Worm (Caenorhabditis elegans): ENCODE data around the gene irld-6.

Gene irld-6

DNA sequence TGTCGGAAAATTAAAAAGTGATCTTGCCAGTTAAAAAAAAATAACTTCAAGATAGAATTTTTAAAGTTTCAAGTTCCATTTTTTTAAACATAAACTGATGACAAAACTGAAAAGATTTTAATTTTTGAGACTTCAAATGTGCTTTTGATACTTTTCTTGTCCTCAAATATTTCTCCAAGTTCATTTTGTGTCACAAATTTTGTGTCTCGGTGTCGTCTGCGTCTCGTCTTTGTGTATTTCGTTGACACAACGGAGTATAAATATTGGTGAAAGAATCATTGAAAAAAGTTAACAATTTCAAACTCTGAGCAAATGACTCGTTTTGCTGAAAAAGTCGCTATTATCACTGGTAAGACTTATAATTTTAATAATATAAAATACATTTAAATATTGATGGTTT lies 27.4 kb upstream of the irld-6 start, which contains the start of gene D1054.8:
Gene D1054.8 (plus strand): TSS at position 301 of the 400 bp plus-strand sequence.
- no peak for TF ChIP-seq nhr-10 (tag; optimal IDR thresholded peaks at IDR 0.05)
- TF ChIP-seq lin-39 (tag; optimal IDR thresholded peaks at IDR 0.05), result no peak

DNA sequence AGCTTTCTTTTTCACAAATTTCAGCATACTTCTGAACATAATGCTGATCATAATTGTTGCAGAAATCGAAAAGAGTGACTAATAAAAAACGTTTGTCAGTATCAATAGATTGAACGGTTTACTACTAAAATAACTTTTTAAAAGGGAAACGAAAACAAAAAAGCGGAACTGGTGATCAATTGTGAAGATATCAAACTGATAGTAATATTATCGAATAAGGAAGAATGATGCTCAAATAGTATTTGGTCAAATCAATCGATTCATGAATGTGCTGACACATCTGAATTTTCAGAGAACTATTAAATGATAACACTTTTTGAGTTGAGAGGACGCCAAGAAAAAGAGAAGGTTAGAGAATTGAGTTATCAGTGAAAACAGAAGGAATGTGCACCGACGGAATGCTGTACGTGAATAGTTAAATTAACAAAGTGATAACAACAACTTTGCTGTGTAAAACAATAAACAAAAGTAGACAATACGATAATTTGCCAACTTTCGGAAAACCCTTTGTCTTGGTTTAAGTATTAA lies 20.0 kb upstream of the irld-6 start, which contains the start of gene D1054.5:
Gene D1054.5 (minus strand): TSS at position 51 of the 528 bp plus-strand sequence.
- TF ChIP-seq ceh-82 (tag; optimal IDR thresholded peaks at IDR 0.05) (no peak), gmeb-1 (tag; optimal IDR thresholded peaks at IDR 0.05) (peak; percentile 1), nhr-21 (tag; optimal IDR thresholded peaks at IDR 0.05) (no peak), R02D3.7 (tag; optimal IDR thresholded peaks at IDR 0.05) (no peak), crh-2 (tag; optimal IDR thresholded peaks at IDR 0.05) (peak; percentile 45), sma-9 (GFP tag; optimal IDR thresholded peaks at IDR 0.05) (peak; percentile 83), sma-9 (tag; optimal IDR thresholded peaks at IDR 0.05) (no peak), fos-1 (tag; optimal IDR thresholded peaks at IDR 0.05) (peak; percentile 92)

DNA sequence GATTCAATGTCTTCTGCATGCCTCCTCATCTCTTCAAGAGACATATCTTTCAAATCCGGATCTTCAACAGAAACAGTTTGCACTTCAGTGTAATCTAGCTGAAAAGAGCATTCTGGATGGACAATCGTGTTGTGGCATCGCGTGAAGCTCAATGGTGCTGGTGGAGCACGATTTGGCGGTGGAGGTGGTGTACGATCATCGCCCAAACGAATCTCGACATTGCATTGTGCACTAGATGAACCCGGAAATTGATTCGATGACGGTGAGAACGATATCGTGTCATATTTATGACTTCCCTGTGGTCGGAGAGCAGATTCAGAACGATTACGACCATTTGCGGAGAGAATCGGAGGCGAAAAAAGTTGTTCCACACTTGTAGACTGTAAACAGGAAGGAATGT lies 16.6 kb upstream of the irld-6 start:
- TF ChIP-seq sma-9 (GFP tag; optimal IDR thresholded peaks at IDR 0.05), result no peak
- no peak for TF ChIP-seq sma-9 (tag; optimal IDR thresholded peaks at IDR 0.05)
- no peak for TF ChIP-seq ZK546.5 (tag; optimal IDR thresholded peaks at IDR 0.05)
- no peak for TF ChIP-seq mab-5 (tag; optimal IDR thresholded peaks at IDR 0.05)
- TF ChIP-seq fos-1 (tag; optimal IDR thresholded peaks at IDR 0.05), result no peak
- no peak for TF ChIP-seq nhr-6 (tag; optimal IDR thresholded peaks at IDR 0.05)
- TF ChIP-seq nhr-11 (tag; optimal IDR thresholded peaks at IDR 0.05), result no peak
- no peak for TF ChIP-seq peb-1 (tag; optimal IDR thresholded peaks at IDR 0.05)
- TF ChIP-seq egl-27 (tag; optimal IDR thresholded peaks at IDR 0.05), result no peak
- no peak for TF ChIP-seq ztf-11 (tag; optimal IDR thresholded peaks at IDR 0.05)
- TF ChIP-seq blmp-1 (tag; optimal IDR thresholded peaks at IDR 0.05; ENCODE audit: insufficient read depth), result no peak

DNA sequence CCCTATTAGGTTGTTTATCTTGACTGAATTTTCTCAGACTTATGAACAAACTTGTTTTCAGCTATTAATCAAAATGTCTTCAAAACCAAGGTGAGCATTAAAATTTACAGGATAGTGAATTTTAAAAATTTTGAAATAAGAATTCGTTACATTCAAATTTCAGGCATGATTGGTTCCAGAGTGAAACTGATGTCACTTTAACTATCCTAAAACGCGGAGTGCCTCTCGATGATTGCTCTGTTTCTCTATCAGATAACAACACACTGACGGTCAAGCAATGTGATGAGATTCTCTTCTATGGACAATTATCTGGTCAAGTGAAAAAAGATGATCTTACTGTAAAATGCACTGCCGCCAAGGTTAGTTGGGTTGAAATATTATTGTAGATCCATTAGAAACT lies 14.8 kb upstream of the irld-6 start, which contains the start of gene D1054.3:
Gene D1054.3 (plus strand): TSS at position 62 of the 400 bp plus-strand sequence.
- no peak for TF ChIP-seq nhr-77 (tag; optimal IDR thresholded peaks at IDR 0.05)
- TF ChIP-seq fos-1 (tag; optimal IDR thresholded peaks at IDR 0.05), result no peak
- TF ChIP-seq nhr-11 (tag; optimal IDR thresholded peaks at IDR 0.05), result no peak
- TF ChIP-seq nhr-237 (tag; optimal IDR thresholded peaks at IDR 0.05), result no peak
- no peak for TF ChIP-seq Y55F3AM.14 (GFP tag; optimal IDR thresholded peaks at IDR 0.05)
- no peak for TF ChIP-seq alr-1 (tag; optimal IDR thresholded peaks at IDR 0.05)
- no peak for TF ChIP-seq elt-1 (tag; optimal IDR thresholded peaks at IDR 0.05)
- no peak for TF ChIP-seq ZK546.5 (tag; optimal IDR thresholded peaks at IDR 0.05)
- TF ChIP-seq crh-2 (tag; optimal IDR thresholded peaks at IDR 0.05), result no peak
- TF ChIP-seq unc-55 (GFP tag; optimal IDR thresholded peaks at IDR 0.05), result no peak
- no peak for TF ChIP-seq unc-39 (tag; optimal IDR thresholded peaks at IDR 0.05)
- no peak for TF ChIP-seq sma-9 (GFP tag; optimal IDR thresholded peaks at IDR 0.05)
- no peak for TF ChIP-seq sma-9 (tag; optimal IDR thresholded peaks at IDR 0.05)
- TF ChIP-seq mab-5 (tag; optimal IDR thresholded peaks at IDR 0.05), result no peak
- no peak for TF ChIP-seq skn-1 (tag; optimal IDR thresholded peaks at IDR 0.05)
- TF ChIP-seq nhr-21 (tag; optimal IDR thresholded peaks at IDR 0.05), result no peak
- no peak for TF ChIP-seq F13H6.1 (tag; optimal IDR thresholded peaks at IDR 0.05)
- no peak for TF ChIP-seq gmeb-1 (tag; optimal IDR thresholded peaks at IDR 0.05)
- TF ChIP-seq ztf-11 (tag; optimal IDR thresholded peaks at IDR 0.05), result no peak
- no peak for TF ChIP-seq lin-11 (tag; optimal IDR thresholded peaks at IDR 0.05)
- no peak for TF ChIP-seq aly-2 (tag; optimal IDR thresholded peaks at IDR 0.05)

DNA sequence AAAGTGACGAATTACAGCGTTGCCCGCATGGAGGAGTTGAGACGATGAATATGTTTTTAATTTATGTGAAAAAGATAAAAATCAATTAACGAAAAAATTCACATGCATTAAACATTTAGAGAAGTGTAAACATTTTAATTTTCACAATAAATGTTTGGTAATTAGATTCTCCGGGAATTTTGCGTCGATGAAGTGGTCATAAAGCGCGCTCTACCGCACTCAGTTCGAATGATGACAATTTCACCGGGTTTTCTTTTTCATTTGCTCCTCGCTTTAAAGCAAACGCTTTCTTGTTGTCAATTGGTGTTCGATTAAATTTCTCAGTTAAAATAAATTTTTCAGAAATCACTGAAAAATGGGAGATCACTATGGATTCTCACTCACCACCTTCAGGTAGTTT lies 13.4 kb upstream of the irld-6 start, which contains the start of the genes D1054.1 and pas-2:
Gene D1054.1 (minus strand): TSS at position 192 of the 400 bp plus-strand sequence.
Gene pas-2 (plus strand): TSS at position 343 of the 400 bp plus-strand sequence.
- peak in 1 of 2 experiments; percentile 36 for TF ChIP-seq lsy-2 (tag; optimal IDR thresholded peaks at IDR 0.05)
- peak; percentile 81 for TF ChIP-seq skn-1 (tag; optimal IDR thresholded peaks at IDR 0.05)
- TF ChIP-seq crh-2 (tag; optimal IDR thresholded peaks at IDR 0.05), result peak; percentile 24
- TF ChIP-seq ztf-1 (GFP tag; conservative IDR thresholded peaks at IDR 0.05), result no peak
- TF ChIP-seq C34F6.9 (tag; optimal IDR thresholded peaks at IDR 0.05), result peak; percentile 50

DNA sequence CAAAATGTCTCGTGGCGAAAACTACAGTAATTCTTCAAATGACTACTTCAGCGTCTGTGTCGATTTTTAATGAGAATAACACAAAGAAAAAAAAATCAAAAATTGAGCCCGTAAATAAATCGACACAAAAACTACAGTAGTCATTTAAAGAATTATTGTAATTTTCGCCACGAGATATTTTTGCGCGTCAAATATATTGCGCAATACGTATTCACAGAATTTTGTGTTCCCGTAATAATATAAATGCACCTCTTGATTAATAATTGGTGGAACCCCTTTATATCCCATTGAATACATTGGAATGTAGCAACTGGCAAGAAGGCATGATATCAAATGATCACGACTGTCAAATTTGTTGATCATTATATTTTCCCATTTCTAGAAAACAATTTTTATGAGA lies 12.3 kb upstream of the irld-6 start:
- TF ChIP-seq lin-13 (GFP tag; optimal IDR thresholded peaks at IDR 0.05) (no peak), egl-27 (tag; optimal IDR thresholded peaks at IDR 0.05) (no peak), aly-2 (tag; optimal IDR thresholded peaks at IDR 0.05) (no peak), sem-4 (tag; optimal IDR thresholded peaks at IDR 0.05) (no peak), ceh-82 (tag; optimal IDR thresholded peaks at IDR 0.05) (no peak), nhr-237 (tag; optimal IDR thresholded peaks at IDR 0.05) (no peak), unc-39 (tag; optimal IDR thresholded peaks at IDR 0.05) (no peak), blmp-1 (tag; optimal IDR thresholded peaks at IDR 0.05; ENCODE audit: insufficient read depth) (no peak), C34F6.9 (tag; optimal IDR thresholded peaks at IDR 0.05) (no peak), lsy-2 (tag; optimal IDR thresholded peaks at IDR 0.05) (no peak), nhr-10 (tag; optimal IDR thresholded peaks at IDR 0.05) (no peak), nhr-25 (tag; optimal IDR thresholded peaks at IDR 0.05) (no peak), ztf-11 (tag; optimal IDR thresholded peaks at IDR 0.05) (no peak), nhr-6 (tag; optimal IDR thresholded peaks at IDR 0.05) (no peak)

Measured in whole organism, L2 larva.